Worm (Caenorhabditis elegans) whole organism, L1 larva: Measurements from ENCODE around the gene hpo-26.

Experiments
- C16A3.4 ChIP-seq: fragments of 150-350 bp; optimal IDR thresholded peaks from 2 replicates; lab custom pipeline; 2014; ENCODE audit warnings: missing biosample characterization, missing genetic modification characterization
- C34B4.2 ChIP-seq: sonication (generic microtip); optimal IDR thresholded peaks from 2 replicates; lab custom pipeline; 2017; ENCODE audit warnings: mild to moderate bottlenecking, missing genetic modification characterization, missing compliant biosample characterization
- F16B12.6 ChIP-seq: fragments of 150-350 bp; optimal IDR thresholded peaks from 2 replicates; lab custom pipeline; 2014; ENCODE audit warnings: missing biosample characterization, missing genetic modification characterization
- alr-1 ChIP-seq: fragments of 200-800 bp; sonication (Bioruptor generic); optimal IDR thresholded peaks from 2 replicates; lab custom pipeline; 2018; ENCODE audit warnings: borderline replicate concordance, mild to moderate bottlenecking, missing genetic modification characterization, missing compliant biosample characterization
- blmp-1 ChIP-seq: fragments of 150-350 bp; optimal IDR thresholded peaks from 2 replicates; lab custom pipeline; 2014; ENCODE audit warnings: missing biosample characterization, missing genetic modification characterization
- ceh-63 ChIP-seq: fragments of 200-800 bp; sonication (Bioruptor generic); optimal IDR thresholded peaks from 2 replicates; lab custom pipeline; 2018; ENCODE audit warnings: mild to moderate bottlenecking, missing genetic modification characterization, missing compliant biosample characterization
- ceh-8 ChIP-seq: fragments of 200-800 bp; sonication (Bioruptor generic); optimal IDR thresholded peaks from 2 replicates; lab custom pipeline; 2018; ENCODE audit warnings: mild to moderate bottlenecking, missing genetic modification characterization, moderate library complexity, missing compliant biosample characterization
- ces-1 ChIP-seq: fragments of 150-350 bp; optimal IDR thresholded peaks from 2 replicates; lab custom pipeline; 2014; ENCODE audit warnings: missing biosample characterization, missing genetic modification reagents, missing genetic modification characterization
- dsc-1 ChIP-seq: sonication (generic microtip); optimal IDR thresholded peaks from 2 replicates; lab custom pipeline; 2016; ENCODE audit warnings: mild to moderate bottlenecking, missing genetic modification characterization, missing compliant biosample characterization
- efl-1 ChIP-seq, 4 experiments: fragments of 150-350 bp; optimal IDR thresholded peaks in 3 of 4; peaks in 1 of 4; 1 replicate in 1 of 4; 2 replicates in 3 of 4; lab custom pipeline; 2014; ENCODE audit warnings: missing biosample characterization in 2 of 4, missing genetic modification characterization in 2 of 4, missing genetic modification reagents in 2 of 4
- elt-2 ChIP-seq: sonication (generic microtip); optimal IDR thresholded peaks from 2 replicates; lab custom pipeline; 2016; ENCODE audit warnings: missing genetic modification characterization, mild to moderate bottlenecking, inconsistent platforms, missing compliant biosample characterization, missing genetic modification reagents
- elt-3 ChIP-seq, 6 experiments: fragments of 150-350 bp in 1 of 6; sonication (generic microtip); optimal IDR thresholded peaks; 2 replicates each; lab custom pipeline; 2017 to 2018; ENCODE audit warnings: missing biosample characterization in 6 of 6, missing genetic modification characterization in 6 of 6, inconsistent platforms in 1 of 6
- ets-5 ChIP-seq: fragments of 200-800 bp; sonication (Bioruptor generic); IDR thresholded peaks from 2 replicates; pipeline ENCODE4 v1.3.6; 2022; ENCODE audit warnings: missing genetic modification characterization, missing compliant biosample characterization
- hlh-17 ChIP-seq: fragments of 200-800 bp; sonication (Bioruptor generic); optimal IDR thresholded peaks from 2 replicates; lab custom pipeline; 2018; ENCODE audit warnings: missing genetic modification characterization, mild to moderate bottlenecking, missing compliant biosample characterization, moderate library complexity, borderline replicate concordance
- hlh-4 ChIP-seq: sonication (generic microtip); optimal IDR thresholded peaks from 2 replicates; lab custom pipeline; 2016; ENCODE audit warnings: mild to moderate bottlenecking, missing genetic modification characterization, missing compliant biosample characterization
- hpl-2 ChIP-seq: fragments of 150-350 bp; optimal IDR thresholded peaks from 2 replicates; lab custom pipeline; 2014; ENCODE audit warnings: missing biosample characterization, missing genetic modification reagents, missing genetic modification characterization
- isw-1 ChIP-seq: fragments of 200-800 bp; sonication (Bioruptor generic); IDR thresholded peaks from 2 replicates; pipeline ENCODE4 v1.3.6; 2022; ENCODE audit warnings: missing genetic modification characterization, missing compliant biosample characterization
- lin-14 ChIP-seq: fragments of 200-800 bp; sonication (Bioruptor generic); optimal IDR thresholded peaks from 2 replicates; lab custom pipeline; 2018; ENCODE audit warnings: mild to moderate bottlenecking, missing genetic modification characterization, moderate library complexity, missing compliant biosample characterization
- lin-39 ChIP-seq: fragments of 150-350 bp; optimal IDR thresholded peaks from 2 replicates; lab custom pipeline; 2014; ENCODE audit warnings: missing biosample characterization, missing genetic modification reagents, missing genetic modification characterization
- mdl-1 ChIP-seq, 2 experiments: fragments of 150-350 bp; optimal IDR thresholded peaks; 2 replicates each; lab custom pipeline; 2014 to 2017; ENCODE audit warnings: missing biosample characterization in 2 of 2, missing genetic modification characterization in 2 of 2, inconsistent platforms in 1 of 2
- mep-1 ChIP-seq: fragments of 150-350 bp; optimal IDR thresholded peaks from 2 replicates; lab custom pipeline; 2014; ENCODE audit warnings: missing biosample characterization, missing genetic modification characterization
- nhr-11 ChIP-seq: fragments of 150-350 bp; optimal IDR thresholded peaks from 2 replicates; lab custom pipeline; 2014; ENCODE audit warnings: missing biosample characterization, missing genetic modification characterization
- nhr-71 ChIP-seq: sonication (generic microtip); optimal IDR thresholded peaks from 2 replicates; lab custom pipeline; 2016; ENCODE audit warnings: mild to moderate bottlenecking, missing genetic modification characterization, moderate library complexity, missing compliant biosample characterization
- nhr-77 ChIP-seq: fragments of 150-350 bp; optimal IDR thresholded peaks from 2 replicates; lab custom pipeline; 2014; ENCODE audit warnings: missing biosample characterization, missing genetic modification characterization
- nhr-85 ChIP-seq: sonication (generic microtip); peaks from one replicate; lab custom pipeline; 2016; ENCODE audit warnings: missing genetic modification characterization, inconsistent platforms, missing compliant biosample characterization
- nhr-90 ChIP-seq: sonication (generic microtip); optimal IDR thresholded peaks from 2 replicates; lab custom pipeline; 2016; ENCODE audit warnings: mild to moderate bottlenecking, missing genetic modification characterization, missing compliant biosample characterization; ENCODE audit not compliant: poor library complexity
- snu-23 ChIP-seq: sonication (generic microtip); optimal IDR thresholded peaks from 2 replicates; lab custom pipeline; 2016; ENCODE audit warnings: missing genetic modification characterization, missing compliant biosample characterization
- sox-4 ChIP-seq: sonication (generic microtip); optimal IDR thresholded peaks from 2 replicates; lab custom pipeline; 2016; ENCODE audit warnings: missing genetic modification characterization, missing compliant biosample characterization
- swsn-7 ChIP-seq: sonication (generic microtip); optimal IDR thresholded peaks from 2 replicates; lab custom pipeline; 2016; ENCODE audit warnings: missing genetic modification characterization, missing compliant biosample characterization
- tlp-1 ChIP-seq: fragments of 150-350 bp; optimal IDR thresholded peaks from 2 replicates; lab custom pipeline; 2014; ENCODE audit warnings: missing biosample characterization, missing genetic modification characterization
- unc-30 ChIP-seq: sonication (generic microtip); optimal IDR thresholded peaks from 2 replicates; lab custom pipeline; 2017; ENCODE audit warnings: missing biosample characterization, missing genetic modification characterization
- unc-98 ChIP-seq: fragments of 200-800 bp; sonication (Bioruptor generic); IDR thresholded peaks from 2 replicates; pipeline ENCODE4 v1.3.6; 2022; ENCODE audit warnings: missing genetic modification characterization, missing compliant biosample characterization
- xbp-1 ChIP-seq: sonication (generic microtip); optimal IDR thresholded peaks from 2 replicates; lab custom pipeline; 2016; ENCODE audit warnings: missing genetic modification characterization, missing compliant biosample characterization

The hpo-26 gene

DNA sequence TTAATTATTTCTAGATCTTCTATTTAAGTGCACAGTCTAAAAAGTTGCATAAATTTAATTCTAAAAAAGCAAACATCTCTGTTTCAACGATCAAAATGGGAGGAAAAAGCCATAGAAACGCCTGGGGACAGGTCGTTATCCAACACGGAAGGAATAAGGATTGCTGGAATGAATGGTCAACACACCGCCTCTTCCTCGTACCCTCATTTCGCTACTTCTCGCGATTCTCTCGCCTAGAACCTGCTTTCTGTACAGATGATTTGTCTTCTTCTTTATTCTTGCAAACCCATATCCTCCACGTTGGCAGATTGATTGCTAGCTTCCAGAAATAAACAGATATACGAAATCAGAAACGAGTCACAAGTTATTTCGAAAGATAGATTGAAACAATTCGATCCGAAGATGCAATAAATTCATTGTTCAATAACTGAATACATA lies 18.0 kb downstream of the hpo-26 start, which contains the start of gene dpy-11 (continued):
- TF ChIP-seq ceh-63 (no peak), lin-39 (tag; lab: Kevin White, UChicago) (no peak)
- TF ChIP-seq, all 84 proteins: peak for 19

DNA sequence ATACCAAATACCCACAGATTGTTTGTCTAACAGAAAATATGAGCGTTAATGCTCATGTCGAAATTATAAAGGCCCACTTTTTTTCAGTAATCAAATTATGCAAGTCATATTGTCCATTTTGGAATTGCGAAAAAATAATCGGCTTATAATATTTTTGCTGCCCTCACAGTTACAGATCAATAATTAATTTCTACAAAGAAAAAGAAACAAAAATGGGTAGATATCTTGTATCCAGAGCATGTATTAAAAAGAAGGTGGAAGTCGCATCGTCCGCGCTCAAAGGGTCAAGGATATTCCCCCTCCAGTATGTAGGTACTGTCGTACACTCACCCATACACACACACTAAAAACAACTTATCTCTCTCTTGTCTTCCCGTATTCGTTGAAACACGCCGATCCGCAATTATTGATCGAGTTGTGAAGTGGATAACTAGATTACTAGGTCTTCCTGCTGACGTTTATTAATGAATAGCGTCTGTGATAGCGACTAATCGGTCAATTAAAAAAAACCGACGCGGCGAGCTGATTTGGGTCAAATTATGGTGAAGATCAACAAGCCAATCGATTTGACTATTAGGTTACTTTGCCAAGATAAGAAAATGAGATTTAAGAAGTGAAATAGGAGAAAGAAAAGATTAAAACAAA lies 19.0 kb downstream of the hpo-26 start:
- TF ChIP-seq tlp-1 (no peak), hlh-4 (tag; lab: Kevin White, UChicago) (no peak), F16B12.6 (no peak), unc-98 (no peak), mdl-1 (tag; optimal IDR thresholded peaks at IDR 0.05; lab: Kevin White, UChicago) (no peak), snu-23 (GFP tag; lab: Kevin White, UChicago) (no peak), unc-30 (tag; lab: Kevin White, UChicago) (no peak), dsc-1 (no peak), C34B4.2 (tag; lab: Kevin White, UChicago) (no peak), isw-1 (GFP tag; lab: Robert Waterston, UW) (no peak), swsn-7 (tag; lab: Kevin White, UChicago) (no peak), elt-3 (tag; optimal IDR thresholded peaks at IDR 0.05; lab: Kevin White, UChicago) (peak in 1 of 6 experiments; percentile 4), nhr-77 (tag; lab: Kevin White, UChicago) (no peak), xbp-1 (tag; lab: Kevin White, UChicago) (no peak), mep-1 (tag; lab: Kevin White, UChicago) (no peak), ets-5 (GFP tag; lab: Robert Waterston, UW) (no peak), nhr-11 (tag; lab: Kevin White, UChicago) (no peak), hlh-17 (no peak), elt-2 (tag; lab: Kevin White, UChicago) (no peak), alr-1 (tag; lab: Kevin White, UChicago) (no peak), ces-1 (no peak), nhr-85 (tag; lab: Kevin White, UChicago) (peak; percentile 6), blmp-1 (tag; lab: Kevin White, UChicago) (peak; percentile 70), hpl-2 (GFP tag; lab: Kevin White, UChicago) (no peak)

DNA sequence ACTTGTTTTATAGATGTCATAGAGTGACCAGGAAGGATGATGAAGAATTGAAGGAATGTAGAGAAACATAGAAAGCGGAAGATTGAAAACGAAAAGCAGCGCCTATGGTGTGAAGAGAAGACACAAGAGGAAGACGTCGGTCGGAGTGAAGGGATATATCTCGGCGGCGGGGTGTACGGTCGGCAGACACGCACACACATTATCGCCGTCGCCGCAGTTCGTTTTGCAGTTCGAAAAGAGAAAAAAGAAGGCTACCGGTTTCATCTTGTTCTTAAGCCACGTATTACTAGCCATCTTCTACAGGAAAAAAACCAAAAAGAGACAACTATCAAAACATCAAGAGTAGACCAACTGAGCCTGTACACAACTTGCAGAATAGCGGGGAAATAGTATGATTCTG lies 19.5 kb downstream of the hpo-26 start:
- TF ChIP-seq mep-1 (tag; lab: Kevin White, UChicago), result no peak
- no peak for TF ChIP-seq ceh-8 (GFP tag; lab: Kevin White, UChicago)
- peak; percentile 72 for TF ChIP-seq lin-14
- TF ChIP-seq efl-1 (optimal IDR thresholded peaks at IDR 0.05; lab: Kevin White, UChicago), result no peak
- peak in 1 of 2 experiments; percentile 59 for TF ChIP-seq efl-1 (GFP tag; optimal IDR thresholded peaks at IDR 0.05 in 1 of 2; lab: Kevin White, UChicago)
- peak; percentile 19 for TF ChIP-seq nhr-90 (tag; lab: Kevin White, UChicago)
- TF ChIP-seq xbp-1 (tag; lab: Kevin White, UChicago), result peak; percentile 22
- TF ChIP-seq elt-3 (tag; optimal IDR thresholded peaks at IDR 0.05; lab: Kevin White, UChicago), result peak in 1 of 6 experiments; percentile 32
- peak; percentile 94 for TF ChIP-seq blmp-1 (tag; lab: Kevin White, UChicago)
- no peak for TF ChIP-seq sox-4 (tag; lab: Kevin White, UChicago)

ce11 chrV:6511121-6511520 lies 21.7 kb downstream of the hpo-26 start, which contains the start of gene ubh-1:
ubh-1 (minus strand) TSS chrV:6511409.
- TF ChIP-seq elt-3 (tag; optimal IDR thresholded peaks at IDR 0.05; lab: Kevin White, UChicago) (peak in 1 of 6 experiments; percentile 23), lin-14 (no peak), C16A3.4 (no peak), snu-23 (GFP tag; lab: Kevin White, UChicago) (no peak), efl-1 (optimal IDR thresholded peaks at IDR 0.05; lab: Kevin White, UChicago) (no peak), efl-1 (GFP tag; optimal IDR thresholded peaks at IDR 0.05 in 1 of 2; lab: Kevin White, UChicago) (peak in 1 of 2 experiments; percentile 24), nhr-71 (tag; lab: Kevin White, UChicago) (no peak)
